Fruit fly (Drosophila melanogaster) Kc167 (cell line): Measurements from ENCODE around the gene Obp83ef.

Experiments
- h ChIP-seq: fragments of >200 bp; optimal IDR thresholded peaks from 3 replicates; lab custom pipeline; 2018; ENCODE audit warnings: missing external identifiers
- psq ChIP-seq: fragments of >200 bp; optimal IDR thresholded peaks from 2 replicates; lab custom pipeline; 2017; ENCODE audit warnings: missing external identifiers
- ttk ChIP-seq: sonication (Bioruptor generic); optimal IDR thresholded peaks from 2 replicates; lab custom pipeline; 2017; ENCODE audit warnings: missing external identifiers

DNA sequence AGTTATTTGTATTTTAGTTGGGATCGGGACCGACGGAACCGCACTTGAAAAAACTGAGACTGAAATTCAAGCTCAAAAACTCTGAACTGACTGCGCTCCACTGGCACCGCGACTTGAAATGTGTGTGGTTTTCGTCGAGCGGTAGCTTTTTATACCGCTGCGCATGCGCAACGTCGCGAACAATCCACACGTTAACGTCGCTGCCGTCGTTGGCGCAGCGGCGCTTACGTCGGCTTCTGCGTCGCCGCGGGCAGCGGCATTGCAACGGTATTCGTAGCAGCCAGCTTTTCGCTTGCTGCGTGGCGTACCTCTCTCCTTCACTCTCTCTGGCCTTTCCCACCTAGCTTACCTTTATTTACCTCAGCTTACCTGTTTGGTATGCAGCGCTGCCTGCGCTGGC is 10.1 kb downstream of the Obp83ef start, which contains the start of gene Gasp:
- no peak for TF ChIP-seq h (lab: Kevin White, UChicago)
- no peak for TF ChIP-seq psq (lab: Kevin White, UChicago)
- TF ChIP-seq ttk (lab: Kevin White, UChicago) = no peak
